Worm (Caenorhabditis elegans) whole organism, L4 larva: ENCODE measurements around the gene R166.3.
A peak's percentile ranks its signal among the peaks of the same experiment; 100 is the strongest.

Experiments
- D1046.2 ChIP-seq: fragments of 200-800 bp; sonication (Bioruptor generic); IDR thresholded peaks from 2 replicates; pipeline ENCODE4 v1.3.6; 2022; ENCODE audit warnings: missing genetic modification characterization, missing compliant biosample characterization
- F10B5.3 ChIP-seq: sonication (generic microtip); optimal IDR thresholded peaks from 2 replicates; lab custom pipeline; 2016; ENCODE audit warnings: mild to moderate bottlenecking, missing genetic modification characterization, missing compliant biosample characterization
- F44E2.7 ChIP-seq: fragments of 200-800 bp; sonication (Bioruptor generic); IDR thresholded peaks from 2 replicates; pipeline ENCODE4 v2.1.2; 2022; ENCODE audit warnings: missing genetic modification characterization, missing compliant biosample characterization
- T20F7.1 ChIP-seq: fragments of 200-800 bp; sonication (Bioruptor generic); optimal IDR thresholded peaks from 2 replicates; lab custom pipeline; 2018; ENCODE audit warnings: mild to moderate bottlenecking, missing genetic modification characterization, missing compliant biosample characterization
- T26A8.4 ChIP-seq: fragments of 200-800 bp; sonication (Bioruptor generic); IDR thresholded peaks from 2 replicates; pipeline ENCODE4 v1.3.6; 2022; ENCODE audit warnings: missing genetic modification characterization, missing compliant biosample characterization
- Y48G9A.11 ChIP-seq: fragments of 200-800 bp; sonication (Bioruptor generic); IDR thresholded peaks from 2 replicates; pipeline ENCODE4 v1.3.6; 2022; ENCODE audit warnings: missing genetic modification reagents, missing genetic modification characterization, missing compliant biosample characterization
- Y5F2A.4 ChIP-seq: fragments of 200-800 bp; sonication (Bioruptor generic); optimal IDR thresholded peaks from 2 replicates; lab custom pipeline; 2018; ENCODE audit warnings: mild to moderate bottlenecking, missing genetic modification characterization, missing compliant biosample characterization
- Y75B8A.6 ChIP-seq: fragments of 200-800 bp; sonication (Bioruptor generic); IDR thresholded peaks from 2 replicates; pipeline ENCODE4 v1.3.6; 2022; ENCODE audit warnings: missing genetic modification reagents, missing genetic modification characterization, missing compliant biosample characterization
- ZK337.2 ChIP-seq: fragments of 200-800 bp; sonication (Bioruptor generic); IDR thresholded peaks from 2 replicates; pipeline ENCODE4 v1.3.6; 2022; ENCODE audit warnings: missing genetic modification reagents, missing genetic modification characterization, missing compliant biosample characterization
- aha-1 ChIP-seq: fragments of 150-350 bp; peaks from one replicate; lab custom pipeline; 2014; ENCODE audit warnings: missing biosample characterization, missing genetic modification characterization
- ama-1 ChIP-seq: fragments of 150-350 bp; optimal IDR thresholded peaks from 2 replicates; lab custom pipeline; 2014; ENCODE audit warnings: inconsistent platforms, mixed read lengths
- ceh-20 ChIP-seq: fragments of 200-800 bp; sonication (Bioruptor generic); IDR thresholded peaks from 2 replicates; pipeline ENCODE4 v1.3.6; 2022; ENCODE audit warnings: missing genetic modification reagents, missing genetic modification characterization, missing compliant biosample characterization
- ceh-28 ChIP-seq: fragments of 150-350 bp; optimal IDR thresholded peaks from 2 replicates; lab custom pipeline; 2014; ENCODE audit warnings: missing biosample characterization, missing genetic modification reagents, missing genetic modification characterization
- daf-16 ChIP-seq, 3 experiments: sonication (generic microtip); optimal IDR thresholded peaks; 2 replicates each; lab custom pipeline; 2016 to 2017; ENCODE audit warnings: missing genetic modification characterization in 3 of 3, missing genetic modification reagents in 3 of 3, mild to moderate bottlenecking in 2 of 3, missing compliant biosample characterization in 2 of 3, missing biosample characterization in 1 of 3, moderate library complexity in 1 of 3
- dve-1 ChIP-seq: sonication (generic microtip); optimal IDR thresholded peaks from 2 replicates; lab custom pipeline; 2017; ENCODE audit warnings: antibody characterized with exemption, mild to moderate bottlenecking, missing genetic modification characterization, missing compliant biosample characterization; ENCODE audit not compliant: insufficient read depth
- egl-27 ChIP-seq: sonication (generic microtip); optimal IDR thresholded peaks from 3 replicates; lab custom pipeline; 2017; ENCODE audit warnings: missing biosample characterization, missing genetic modification reagents, missing genetic modification characterization
- egl-43 ChIP-seq: fragments of 200-800 bp; sonication (Bioruptor generic); IDR thresholded peaks from 2 replicates; pipeline ENCODE4 v1.3.6; 2022; ENCODE audit warnings: missing genetic modification reagents, missing genetic modification characterization, missing compliant biosample characterization
- gei-8 ChIP-seq: fragments of 200-800 bp; sonication (Bioruptor generic); optimal IDR thresholded peaks from 2 replicates; lab custom pipeline; 2018; ENCODE audit warnings: mild to moderate bottlenecking, missing genetic modification characterization, missing compliant biosample characterization
- hif-1 ChIP-seq, 2 experiments: sonication (generic microtip); optimal IDR thresholded peaks; 2 replicates each; lab custom pipeline; 2016 to 2017; ENCODE audit warnings: missing compliant biosample characterization in 2 of 2, missing genetic modification characterization in 2 of 2, missing genetic modification reagents in 2 of 2, missing genotype in 2 of 2, mild to moderate bottlenecking in 1 of 2
- hlh-11 ChIP-seq: fragments of 200-800 bp; sonication (Bioruptor generic); optimal IDR thresholded peaks from 2 replicates; lab custom pipeline; 2018; ENCODE audit warnings: mild to moderate bottlenecking, missing genetic modification characterization, missing compliant biosample characterization
- hlh-30 ChIP-seq: sonication (generic microtip); optimal IDR thresholded peaks from 2 replicates; lab custom pipeline; 2017; ENCODE audit warnings: antibody characterized with exemption, mild to moderate bottlenecking, missing genetic modification characterization, missing compliant biosample characterization; ENCODE audit not compliant: insufficient read depth
- lin-1 ChIP-seq: fragments of 200-800 bp; sonication (Bioruptor generic); IDR thresholded peaks from 2 replicates; pipeline ENCODE4 v1.3.6; 2022; ENCODE audit warnings: missing genetic modification reagents, missing genetic modification characterization, missing compliant biosample characterization
- lin-29 ChIP-seq: fragments of 200-800 bp; sonication (Bioruptor generic); IDR thresholded peaks from 2 replicates; pipeline ENCODE4 v1.3.6; 2022; ENCODE audit warnings: missing genetic modification reagents, missing genetic modification characterization, missing compliant biosample characterization
- lir-3 ChIP-seq: sonication (generic microtip); optimal IDR thresholded peaks from 2 replicates; lab custom pipeline; 2016; ENCODE audit warnings: mild to moderate bottlenecking, missing genetic modification characterization, missing compliant biosample characterization
- lsy-2 ChIP-seq, 2 experiments: fragments of 150-350 bp in 1 of 2; sonication (generic microtip) in 1 of 2; optimal IDR thresholded peaks; 2 replicates each; lab custom pipeline; 2014 to 2017; ENCODE audit warnings: missing biosample characterization in 2 of 2, missing genetic modification characterization in 2 of 2
- madf-5 ChIP-seq, 2 experiments: fragments of 200-800 bp; sonication (Bioruptor generic); IDR thresholded peaks; 2 replicates each; pipeline ENCODE4 v1.3.6; 2022; ENCODE audit warnings: missing compliant biosample characterization in 2 of 2, missing genetic modification characterization in 2 of 2
- mdl-1 ChIP-seq, 2 experiments: fragments of 150-350 bp in 1 of 2; sonication (generic microtip) in 1 of 2; optimal IDR thresholded peaks; 2 replicates each; lab custom pipeline; 2014 to 2017; ENCODE audit warnings: missing biosample characterization in 2 of 2, missing genetic modification characterization in 2 of 2
- mdt-29 ChIP-seq: fragments of 200-800 bp; sonication (Bioruptor generic); IDR thresholded peaks from 2 replicates; pipeline ENCODE4 v1.3.6; 2022; ENCODE audit warnings: missing genetic modification reagents, missing genetic modification characterization, missing compliant biosample characterization
- mxl-2 ChIP-seq: fragments of 200-800 bp; sonication (Bioruptor generic); conservative IDR thresholded peaks from 2 replicates; pipeline ENCODE4 v1.3.6; 2022; ENCODE audit warnings: missing genetic modification reagents, missing genetic modification characterization, missing compliant biosample characterization
- mxl-3 ChIP-seq: fragments of 200-800 bp; sonication (Bioruptor generic); optimal IDR thresholded peaks from 2 replicates; lab custom pipeline; 2018; ENCODE audit warnings: mild to moderate bottlenecking, missing genetic modification characterization, missing compliant biosample characterization
- nhr-10 ChIP-seq: fragments of 150-350 bp; optimal IDR thresholded peaks from 2 replicates; lab custom pipeline; 2014; ENCODE audit warnings: missing biosample characterization, missing genetic modification characterization
- nhr-11 ChIP-seq: fragments of 150-350 bp; optimal IDR thresholded peaks from 2 replicates; lab custom pipeline; 2014; ENCODE audit warnings: missing biosample characterization, missing genetic modification characterization
- nhr-111 ChIP-seq: fragments of 200-800 bp; sonication (Bioruptor generic); optimal IDR thresholded peaks from 2 replicates; lab custom pipeline; 2018; ENCODE audit warnings: mild to moderate bottlenecking, missing genetic modification characterization, missing compliant biosample characterization
- nhr-25 ChIP-seq: sonication (generic microtip); optimal IDR thresholded peaks from 2 replicates; lab custom pipeline; 2017; ENCODE audit warnings: missing genetic modification characterization, mild to moderate bottlenecking, missing compliant biosample characterization, antibody characterized with exemption, moderate library complexity, borderline replicate concordance; ENCODE audit not compliant: insufficient read depth
- nhr-28 ChIP-seq: fragments of 150-350 bp; optimal IDR thresholded peaks from 2 replicates; lab custom pipeline; 2014; ENCODE audit warnings: missing biosample characterization, missing genetic modification characterization
- nhr-77 ChIP-seq: fragments of 150-350 bp; optimal IDR thresholded peaks from 2 replicates; lab custom pipeline; 2014; ENCODE audit warnings: missing biosample characterization, missing genetic modification characterization
- php-3 ChIP-seq: fragments of 200-800 bp; sonication (Bioruptor generic); IDR thresholded peaks from 2 replicates; pipeline ENCODE4 v1.3.6; 2022; ENCODE audit warnings: missing genetic modification reagents, missing genetic modification characterization, missing compliant biosample characterization
- rbr-2 ChIP-seq: sonication (generic microtip); optimal IDR thresholded peaks from 2 replicates; lab custom pipeline; 2016; ENCODE audit warnings: missing genotype, missing genetic modification characterization, missing compliant biosample characterization
- saeg-2 ChIP-seq: fragments of 200-800 bp; sonication (Bioruptor generic); IDR thresholded peaks from 2 replicates; pipeline ENCODE4 v1.3.6; 2022; ENCODE audit warnings: missing genetic modification reagents, missing genetic modification characterization, missing compliant biosample characterization
- sdz-12 ChIP-seq: fragments of 200-800 bp; sonication (Bioruptor generic); optimal IDR thresholded peaks from 2 replicates; lab custom pipeline; 2018; ENCODE audit warnings: mild to moderate bottlenecking, missing genetic modification characterization, missing compliant biosample characterization
- spr-3 ChIP-seq: fragments of 200-800 bp; sonication (Bioruptor generic); optimal IDR thresholded peaks from 2 replicates; lab custom pipeline; 2018; ENCODE audit warnings: mild to moderate bottlenecking, missing genetic modification characterization, missing compliant biosample characterization
- tra-1 ChIP-seq: fragments of 200-800 bp; sonication (Bioruptor generic); IDR thresholded peaks from 2 replicates; pipeline ENCODE4 v1.3.6; 2022; ENCODE audit warnings: missing genetic modification reagents, missing genetic modification characterization, missing compliant biosample characterization

The R166.3 gene

DNA sequence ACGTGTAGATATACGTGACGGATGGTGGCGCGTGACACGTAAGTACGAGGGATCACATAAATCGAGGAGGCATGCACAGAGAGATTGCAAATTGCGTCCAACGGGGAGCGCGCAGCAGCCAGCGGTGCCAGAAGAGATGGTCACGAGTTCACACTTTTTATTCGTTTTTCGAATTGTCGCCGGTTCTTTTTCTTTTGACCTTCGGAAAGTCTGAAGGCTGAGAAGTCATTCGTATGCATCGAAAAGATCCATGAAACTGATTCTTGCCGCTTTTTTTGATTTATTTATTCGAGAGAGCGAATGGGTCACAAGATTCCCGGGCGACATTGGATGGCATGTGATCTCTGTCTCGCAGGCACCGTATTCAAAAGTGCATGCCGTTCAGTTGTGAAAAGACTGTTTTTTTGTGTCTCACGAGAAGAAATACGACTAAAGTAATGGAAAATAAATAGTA lies 19.9 kb upstream of the R166.3 start (continued):
- TF ChIP-seq D1046.2 (GFP tag; lab: Robert Waterston, UW) (no peak), nhr-111 (GFP tag; lab: Kevin White, UChicago) (no peak), T26A8.4 (GFP tag; lab: Robert Waterston, UW) (peak; percentile 17; the same call in 1 of the 2 replicates), madf-5 (GFP tag; IDR thresholded peaks at IDR 0.05; lab: Robert Waterston, UW) (0 out of 4 replicates have a peak, but pooled peaks of 1 of the 2 experiments have one; percentile 7), Y48G9A.11 (GFP tag; lab: Robert Waterston, UW) (no peak), rbr-2 (peak; percentile 40), mxl-3 (GFP tag; lab: Kevin White, UChicago) (peak; percentile 53), ama-1 (lab: Kevin White, UChicago) (peak; percentile 3), dve-1 (peak; percentile 66), lin-29 (GFP tag; lab: Robert Waterston, UW) (peak; percentile 24; the same call in 1 of the 2 replicates), ceh-28 (tag; lab: Kevin White, UChicago) (no peak), nhr-77 (tag; lab: Kevin White, UChicago) (no peak), sdz-12 (GFP tag; lab: Kevin White, UChicago) (no peak), mdt-29 (peak; percentile 58; the same call in 1 of the 2 replicates), gei-8 (GFP tag; lab: Kevin White, UChicago) (no peak), lir-3 (tag; lab: Kevin White, UChicago) (no peak), saeg-2 (GFP tag; lab: Robert Waterston, UW) (no peak), ceh-20 (GFP tag; lab: Robert Waterston, UW) (no peak), egl-43 (GFP tag; lab: Robert Waterston, UW) (no peak), F44E2.7 (GFP tag; lab: Robert Waterston, UW) (no peak)

DNA sequence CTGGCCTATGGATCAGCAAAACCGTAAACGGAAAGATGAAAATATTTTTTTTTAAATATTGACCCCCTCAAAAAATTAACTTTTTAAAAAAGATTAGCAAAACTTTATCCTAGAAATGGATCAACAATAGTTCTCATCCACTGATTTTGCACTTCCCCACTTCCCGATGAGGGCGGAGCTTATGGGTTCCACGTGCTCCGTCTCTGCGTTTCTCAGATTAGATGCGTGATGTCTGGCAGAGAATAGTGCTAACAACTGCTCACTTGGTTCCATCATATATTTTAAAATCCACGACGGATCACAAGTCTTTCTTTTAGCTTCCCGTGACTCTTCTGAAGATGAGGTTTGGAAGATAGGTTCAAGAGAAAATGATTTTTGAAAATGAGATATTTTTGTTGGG lies 19.2 kb upstream of the R166.3 start:
- TF ChIP-seq mdl-1 (tag; optimal IDR thresholded peaks at IDR 0.05; lab: Kevin White, UChicago) (peak in 1 of 2 experiments; percentile 3), daf-16 (GFP tag; optimal IDR thresholded peaks at IDR 0.05; lab: Kevin White, UChicago) (peak in 1 of 2 experiments; percentile 43), daf-16 (tag; optimal IDR thresholded peaks at IDR 0.05; lab: Kevin White, UChicago) (no peak), mxl-2 (GFP tag; lab: Robert Waterston, UW) (no peak), nhr-11 (tag; lab: Kevin White, UChicago) (peak; percentile 87), hlh-30 (tag; lab: Kevin White, UChicago) (peak; percentile 66), lir-3 (tag; lab: Kevin White, UChicago) (no peak), mxl-3 (GFP tag; lab: Kevin White, UChicago) (peak; percentile 25), F44E2.7 (GFP tag; lab: Robert Waterston, UW) (no peak)

DNA sequence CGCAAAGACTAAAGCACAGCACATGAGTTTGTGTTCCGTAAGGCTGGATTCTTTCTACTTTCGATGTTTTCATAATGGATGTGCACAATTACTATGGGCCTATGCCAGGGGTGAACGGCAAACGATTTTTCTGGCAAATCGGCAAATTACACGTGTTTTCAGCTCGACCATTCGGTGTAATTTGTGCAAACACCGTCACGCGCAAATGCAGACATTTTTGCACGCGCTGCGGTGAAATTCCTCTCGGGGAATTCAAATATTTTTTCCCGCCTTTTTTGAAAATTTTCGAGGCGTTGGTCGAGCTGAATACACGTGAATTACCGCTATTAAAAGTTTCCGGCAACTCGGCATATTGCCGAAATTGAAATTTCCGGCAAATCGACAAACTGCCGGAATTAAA lies 18.4 kb upstream of the R166.3 start:
- TF ChIP-seq aha-1 (tag; lab: Kevin White, UChicago) (peak; percentile 34), Y48G9A.11 (GFP tag; lab: Robert Waterston, UW) (0 out of 2 replicates have a peak, but pooled peaks have one; percentile 38), madf-5 (GFP tag; IDR thresholded peaks at IDR 0.05; lab: Robert Waterston, UW) (0 out of 4 replicates have a peak, but pooled peaks of 1 of the 2 experiments have one; percentile 63)

DNA sequence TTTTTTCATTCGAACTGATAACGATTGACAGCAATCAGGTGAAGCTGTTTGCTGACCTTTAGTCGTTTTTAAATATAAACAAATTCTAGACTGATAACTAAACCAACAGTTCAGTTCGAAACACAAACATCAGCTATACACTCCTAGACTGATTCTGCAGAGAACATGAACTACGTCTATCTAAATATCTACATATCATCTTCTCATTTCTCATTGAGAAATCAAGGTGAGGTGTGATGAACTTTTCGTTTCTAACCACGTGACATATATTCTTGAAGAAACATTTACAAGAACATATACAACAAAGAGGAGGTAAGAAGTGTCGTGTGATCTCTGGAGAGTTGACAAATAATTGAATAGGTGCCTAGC lies 18.1 kb upstream of the R166.3 start:
- TF ChIP-seq ZK337.2 (GFP tag; lab: Robert Waterston, UW), result no peak
- TF ChIP-seq tra-1 (GFP tag; lab: Robert Waterston, UW), result 0 out of 2 replicates have a peak, but pooled peaks have one; percentile 2
- TF ChIP-seq spr-3 (GFP tag; lab: Kevin White, UChicago), result no peak
- no peak for TF ChIP-seq T26A8.4 (GFP tag; lab: Robert Waterston, UW)
- TF ChIP-seq hlh-30 (tag; lab: Kevin White, UChicago), result peak; percentile 94
- TF ChIP-seq Y5F2A.4 (GFP tag; lab: Kevin White, UChicago), result no peak
- peak; percentile 6 for TF ChIP-seq nhr-25 (tag; lab: Kevin White, UChicago)
- TF ChIP-seq Y75B8A.6 (GFP tag; lab: Robert Waterston, UW), result no peak
- peak in 1 of 2 experiments; percentile 3 for TF ChIP-seq hif-1 (tag; optimal IDR thresholded peaks at IDR 0.05; lab: Kevin White, UChicago)
- peak; percentile 53 for TF ChIP-seq hlh-11 (tag; lab: Kevin White, UChicago)
- TF ChIP-seq mdl-1 (tag; optimal IDR thresholded peaks at IDR 0.05; lab: Kevin White, UChicago), result peak in 1 of 2 experiments; percentile 68
- TF ChIP-seq lsy-2 (tag; optimal IDR thresholded peaks at IDR 0.05; lab: Kevin White, UChicago), result peak in 1 of 2 experiments; percentile 57
- no peak for TF ChIP-seq php-3 (GFP tag; lab: Robert Waterston, UW)
- TF ChIP-seq egl-27 (tag; lab: Kevin White, UChicago), result no peak
- peak; percentile 85 for TF ChIP-seq dve-1
- TF ChIP-seq daf-16 (GFP tag; optimal IDR thresholded peaks at IDR 0.05; lab: Kevin White, UChicago), result no peak
- peak; percentile 95 for TF ChIP-seq daf-16 (tag; optimal IDR thresholded peaks at IDR 0.05; lab: Kevin White, UChicago)
- TF ChIP-seq nhr-28 (tag; lab: Kevin White, UChicago), result peak; percentile 87
- no peak for TF ChIP-seq lin-1
- TF ChIP-seq T20F7.1 (GFP tag; lab: Kevin White, UChicago), result peak; percentile 40
- TF ChIP-seq nhr-10 (tag; lab: Kevin White, UChicago), result no peak
- no peak for TF ChIP-seq F10B5.3 (tag; lab: Kevin White, UChicago)
